Worm (Caenorhabditis elegans) whole organism, midembryonic: ENCODE results near the gene spp-14.

ENCODE experiments used
- cog-1 ChIP-seq: sonication (generic microtip); optimal IDR thresholded peaks from 2 replicates; lab custom pipeline; 2016; ENCODE audit warnings: missing genetic modification characterization, missing compliant biosample characterization
- flt-1 ChIP-seq: fragments of 200-800 bp; sonication (Bioruptor generic); IDR thresholded peaks from 2 replicates; pipeline ENCODE4 v1.3.6; 2022; ENCODE audit warnings: missing genetic modification characterization, missing compliant biosample characterization
- klf-2 ChIP-seq: fragments of 200-800 bp; sonication (Bioruptor generic); conservative IDR thresholded peaks from 2 replicates; pipeline ENCODE4 v1.3.6; 2022; ENCODE audit warnings: missing genetic modification reagents, missing genetic modification characterization, missing compliant biosample characterization
- med-1 ChIP-seq: sonication (generic microtip); optimal IDR thresholded peaks from 2 replicates; lab custom pipeline; 2017; ENCODE audit warnings: missing genetic modification characterization, mild to moderate bottlenecking, missing compliant biosample characterization, antibody characterized with exemption, missing genetic modification reagents; ENCODE audit not compliant: insufficient read depth
- ref-1 ChIP-seq: fragments of 200-800 bp; sonication (Bioruptor generic); conservative IDR thresholded peaks from 2 replicates; pipeline ENCODE4 v1.3.6; 2022; ENCODE audit warnings: missing genetic modification reagents, missing genetic modification characterization, missing compliant biosample characterization
- tab-1 ChIP-seq: fragments of 200-800 bp; sonication (Bioruptor generic); IDR thresholded peaks from 2 replicates; pipeline ENCODE4 v1.3.6; 2022; ENCODE audit warnings: missing genetic modification characterization, missing compliant biosample characterization
- ztf-23 ChIP-seq: fragments of 200-800 bp; sonication (Bioruptor generic); IDR thresholded peaks from 2 replicates; pipeline ENCODE4 v1.3.6; 2022; ENCODE audit warnings: missing genetic modification reagents, missing genetic modification characterization, missing compliant biosample characterization
- ztf-29 ChIP-seq: fragments of 200-800 bp; sonication (Bioruptor generic); IDR thresholded peaks from 2 replicates; pipeline ENCODE4 v1.3.6; 2022; ENCODE audit warnings: missing genetic modification reagents, missing genetic modification characterization, missing compliant biosample characterization

DNA sequence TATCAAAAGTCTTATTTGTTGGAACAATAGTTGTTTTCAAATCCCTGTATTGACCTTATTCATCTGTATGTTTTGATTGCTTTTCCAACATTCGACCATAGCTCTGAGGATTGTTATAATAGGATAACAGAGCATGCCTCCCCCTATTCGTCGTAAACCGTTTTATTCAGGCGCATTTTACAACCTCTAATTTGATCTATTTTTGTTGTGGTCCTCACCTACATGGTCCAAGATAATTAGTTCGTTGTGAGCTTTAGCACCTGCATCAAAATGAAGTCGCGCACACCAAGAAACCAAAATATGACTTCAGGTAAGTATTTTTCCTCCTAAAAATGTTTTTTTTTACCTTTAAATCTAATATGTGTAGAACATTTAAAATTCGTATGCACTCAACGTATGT, 27.0 kb downstream of the spp-14 start, which contains the start of gene deg-1:
- TF ChIP-seq cog-1 (tag; lab: Kevin White, UChicago) (no peak), ref-1 (GFP tag; lab: Robert Waterston, UW) (no peak), tab-1 (GFP tag; lab: Robert Waterston, UW) (no peak), flt-1 (GFP tag; lab: Robert Waterston, UW) (no peak), ztf-29 (GFP tag; lab: Robert Waterston, UW) (no peak), ztf-23 (GFP tag; lab: Robert Waterston, UW) (no peak), med-1 (GFP tag; lab: Kevin White, UChicago) (no peak), klf-2 (no peak)
